Worm (Caenorhabditis elegans) whole organism, L3 larva: ENCODE measurements around the gene T24A6.7.

Experiments used
- ama-1 ChIP-seq: fragments of 150-350 bp; optimal IDR thresholded peaks from 2 replicates; lab custom pipeline; 2018
- ceh-28 ChIP-seq: fragments of 150-350 bp; optimal IDR thresholded peaks from 2 replicates; lab custom pipeline; 2014; ENCODE audit warnings: missing biosample characterization, missing genetic modification reagents, missing genetic modification characterization
- elt-1 ChIP-seq: fragments of 150-350 bp; optimal IDR thresholded peaks from 2 replicates; lab custom pipeline; 2014; ENCODE audit warnings: missing biosample characterization, missing genetic modification characterization
- eor-1 ChIP-seq, 2 experiments: fragments of 150-350 bp; optimal IDR thresholded peaks; 2 replicates each; lab custom pipeline; 2014 to 2018; ENCODE audit warnings: missing biosample characterization in 2 of 2, missing genetic modification characterization in 2 of 2
- hmg-11 ChIP-seq: sonication (generic microtip); optimal IDR thresholded peaks from 2 replicates; lab custom pipeline; 2016; ENCODE audit warnings: missing genetic modification characterization, missing compliant biosample characterization
- jun-1 ChIP-seq: fragments of 150-350 bp; optimal IDR thresholded peaks from 2 replicates; lab custom pipeline; 2014; ENCODE audit warnings: missing biosample characterization, missing genetic modification reagents, missing genetic modification characterization
- nhr-12 ChIP-seq: fragments of 150-350 bp; optimal IDR thresholded peaks from 2 replicates; lab custom pipeline; 2014; ENCODE audit warnings: missing biosample characterization, missing genetic modification characterization
- nhr-76 ChIP-seq: fragments of 150-350 bp; sonication (generic microtip); optimal IDR thresholded peaks from 5 replicates; lab custom pipeline; 2014; ENCODE audit warnings: missing biosample characterization, missing genetic modification characterization
- unc-62 ChIP-seq: fragments of 150-350 bp; sonication (generic microtip); optimal IDR thresholded peaks from 4 replicates; lab custom pipeline; 2014; ENCODE audit warnings: missing biosample characterization, missing genetic modification reagents, missing genetic modification characterization

DNA sequence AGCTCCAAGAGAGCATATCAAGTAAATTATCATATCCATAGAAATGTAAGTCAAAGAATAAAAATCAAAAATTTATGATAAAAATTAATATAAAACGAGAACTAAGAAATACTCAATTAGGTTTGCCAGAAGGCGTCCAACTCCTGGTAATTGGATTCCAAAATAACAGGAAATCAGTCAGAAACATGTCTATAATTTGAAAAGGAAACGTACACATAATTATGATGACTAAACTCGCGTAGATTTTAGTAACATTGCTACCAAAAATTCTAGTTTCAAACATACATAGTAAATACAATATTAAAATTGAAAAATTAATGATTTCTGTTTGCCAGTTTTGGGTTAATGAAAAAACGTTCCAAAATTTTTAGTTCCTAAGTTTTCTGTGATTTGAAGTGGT lies 40.4 kb upstream of the T24A6.7 start, which contains the start of gene srbc-33:
- TF ChIP-seq hmg-11: no peak
- no peak for TF ChIP-seq unc-62 (GFP tag; lab: Kevin White, UChicago)
- no peak for TF ChIP-seq ama-1
- TF ChIP-seq nhr-76 (tag; lab: Kevin White, UChicago): no peak
- no peak for TF ChIP-seq ceh-28 (tag; lab: Kevin White, UChicago)
- no peak for TF ChIP-seq elt-1 (tag; lab: Kevin White, UChicago)
- TF ChIP-seq eor-1 (tag; optimal IDR thresholded peaks at IDR 0.05; lab: Kevin White, UChicago): no peak
- no peak for TF ChIP-seq jun-1 (tag; lab: Kevin White, UChicago)
- TF ChIP-seq nhr-12 (tag; lab: Kevin White, UChicago): no peak
